Worm (Caenorhabditis elegans): ENCODE measurements around the gene C32D5.11.

DNA sequence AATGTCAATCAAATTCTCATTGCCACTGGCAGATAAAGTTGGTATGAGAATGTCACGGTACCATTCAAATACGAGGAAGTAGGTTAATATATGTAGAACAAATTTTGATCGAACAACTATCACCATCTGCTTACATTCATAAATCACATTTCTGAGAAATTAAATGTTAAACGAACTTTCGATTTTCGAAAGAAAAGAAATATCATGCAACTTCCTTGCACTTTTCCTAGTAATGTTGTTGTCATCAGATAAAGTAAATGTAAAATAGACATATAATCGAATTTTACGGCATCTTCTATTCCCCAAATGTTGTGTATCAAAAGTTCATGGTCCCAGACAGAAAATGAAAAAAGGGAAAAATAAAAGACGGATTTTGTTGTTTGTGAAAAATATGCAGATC is 43.8 kb downstream of the C32D5.11 start:
- TF ChIP-seq ztf-29 (GFP tag; IDR thresholded peaks at IDR 0.05) (no peak), T22C8.4 (GFP tag; IDR thresholded peaks at IDR 0.05) (no peak)

Measured in whole organism, midembryonic.